Fruit fly (Drosophila melanogaster) whole organism, embryonic: ENCODE data around the gene Cip4.
A peak's percentile ranks its signal among the peaks of the same experiment; 100 is the strongest.

ENCODE experiments used
- Bgb ChIP-seq: fragments of 200-800 bp; sonication (Bioruptor generic); IDR thresholded peaks from 2 replicates; pipeline ENCODE4 v1.3.6; 2022; ENCODE audit warnings: missing biosample characterization, missing genetic modification characterization; ENCODE audit not compliant: partially characterized antibody
- CG11504 ChIP-seq: fragments of 200-800 bp; sonication (Bioruptor generic); optimal IDR thresholded peaks from 3 replicates; lab custom pipeline; 2019; ENCODE audit warnings: missing biosample characterization, mild to moderate bottlenecking, missing genetic modification characterization, moderate library complexity
- CG12104 ChIP-seq: fragments of 200-800 bp; sonication (Bioruptor generic); optimal IDR thresholded peaks from 3 replicates; lab custom pipeline; 2016; ENCODE audit warnings: missing biosample characterization, missing genetic modification characterization
- CG12391 ChIP-seq: fragments of 200-800 bp; sonication (Bioruptor generic); optimal IDR thresholded peaks from 3 replicates; lab custom pipeline; 2018; ENCODE audit warnings: missing biosample characterization, mild to moderate bottlenecking, missing genetic modification characterization, moderate library complexity
- CG12744 ChIP-seq: fragments of 200-800 bp; sonication (Bioruptor generic); optimal IDR thresholded peaks from 2 replicates; lab custom pipeline; 2016; ENCODE audit warnings: missing biosample characterization, missing genetic modification characterization
- CG13894 ChIP-seq: fragments of 200-800 bp; sonication (Bioruptor generic); optimal IDR thresholded peaks from 3 replicates; lab custom pipeline; 2018; ENCODE audit warnings: missing biosample characterization, mild to moderate bottlenecking, missing genetic modification characterization, moderate library complexity
- CG14965 ChIP-seq: fragments of 200-800 bp; sonication (Bioruptor generic); optimal IDR thresholded peaks from 2 replicates; lab custom pipeline; 2016; ENCODE audit warnings: missing biosample characterization, missing genetic modification characterization, borderline replicate concordance
- CG18011 ChIP-seq: fragments of 200-800 bp; sonication (Bioruptor generic); optimal IDR thresholded peaks from 2 replicates; lab custom pipeline; 2017; ENCODE audit warnings: missing biosample characterization, missing genetic modification characterization, mild to moderate bottlenecking, moderate library complexity, missing genotype
- CG18262 ChIP-seq: fragments of 200-800 bp; optimal IDR thresholded peaks from 3 replicates; lab custom pipeline; 2019; ENCODE audit warnings: missing biosample characterization, mild to moderate bottlenecking, missing genetic modification characterization, moderate library complexity
- CG2199 ChIP-seq: fragments of 200-800 bp; sonication (Bioruptor generic); IDR thresholded peaks from 3 replicates; pipeline ENCODE4 v1.3.6; 2022; ENCODE audit warnings: missing biosample characterization, missing genetic modification characterization
- CG2678 ChIP-seq: fragments of 200-800 bp; sonication (Bioruptor generic); optimal IDR thresholded peaks from 3 replicates; lab custom pipeline; 2019; ENCODE audit warnings: missing biosample characterization, mild to moderate bottlenecking, missing genetic modification characterization, moderate library complexity
- CG2712 ChIP-seq: fragments of 200-800 bp; optimal IDR thresholded peaks from 3 replicates; lab custom pipeline; 2019; ENCODE audit warnings: missing biosample characterization, mild to moderate bottlenecking, missing genetic modification characterization, moderate library complexity
- CG31441 ChIP-seq: fragments of 200-800 bp; sonication (Bioruptor generic); IDR thresholded peaks from 2 replicates; pipeline ENCODE4 v1.3.6; 2022; ENCODE audit warnings: missing biosample characterization, missing genetic modification characterization
- CG34224 ChIP-seq: fragments of 200-800 bp; sonication (Bioruptor generic); IDR thresholded peaks from 3 replicates; pipeline ENCODE4 v1.3.6; 2022; ENCODE audit warnings: missing biosample characterization, missing genetic modification characterization; ENCODE audit not compliant: partially characterized antibody
- CkIIα-i1 ChIP-seq: fragments of 200-800 bp; sonication (Bioruptor generic); IDR thresholded peaks from 2 replicates; pipeline ENCODE4 v1.3.6; 2022; ENCODE audit warnings: missing biosample characterization, missing genetic modification characterization
- Dip2 ChIP-seq: fragments of 200-800 bp; sonication (Bioruptor generic); IDR thresholded peaks from 2 replicates; pipeline ENCODE4 v1.3.6; 2022; ENCODE audit warnings: missing biosample characterization, missing genetic modification characterization
- Ets65A ChIP-seq: fragments of 200-800 bp; sonication (Bioruptor generic); peaks from one replicate; lab custom pipeline; 2016; ENCODE audit warnings: missing biosample characterization, missing genetic modification characterization
- Fer1 ChIP-seq: fragments of 200-800 bp; sonication (Bioruptor generic); optimal IDR thresholded peaks from 2 replicates; lab custom pipeline; 2017; ENCODE audit warnings: missing biosample characterization, mild to moderate bottlenecking, missing genetic modification characterization
- HmgD ChIP-seq: fragments of 200-800 bp; sonication (Bioruptor generic); optimal IDR thresholded peaks from 3 replicates; lab custom pipeline; 2016; ENCODE audit warnings: missing biosample characterization, missing genetic modification characterization
- HmgZ ChIP-seq: fragments of 200-800 bp; sonication (Bioruptor generic); optimal IDR thresholded peaks from 2 replicates; lab custom pipeline; 2018; ENCODE audit warnings: missing biosample characterization, mild to moderate bottlenecking, missing genetic modification characterization
- Med ChIP-seq: fragments of 200-800 bp; sonication (Bioruptor generic); peaks from one replicate; lab custom pipeline; 2016; ENCODE audit warnings: missing biosample characterization, missing genetic modification characterization, mild to moderate bottlenecking, inconsistent platforms, moderate library complexity
- Mes4 ChIP-seq: fragments of 200-800 bp; sonication (Bioruptor generic); optimal IDR thresholded peaks from 2 replicates; lab custom pipeline; 2016; ENCODE audit warnings: missing biosample characterization, missing genetic modification characterization
- Mrtf ChIP-seq: fragments of 200-800 bp; sonication (Bioruptor generic); IDR thresholded peaks from 3 replicates; pipeline ENCODE4 v1.3.6; 2022; ENCODE audit warnings: missing biosample characterization, missing genetic modification characterization
- NC2α ChIP-seq: fragments of 200-800 bp; sonication (Bioruptor generic); optimal IDR thresholded peaks from 2 replicates; lab custom pipeline; 2016; ENCODE audit warnings: missing biosample characterization, missing genetic modification characterization
- Oli ChIP-seq: fragments of 200-800 bp; sonication (Bioruptor generic); optimal IDR thresholded peaks from 2 replicates; lab custom pipeline; 2018; ENCODE audit warnings: missing biosample characterization, mild to moderate bottlenecking, missing genetic modification characterization, moderate library complexity
- Opbp ChIP-seq: fragments of 200-800 bp; sonication (Bioruptor generic); IDR thresholded peaks from 3 replicates; pipeline ENCODE4 v1.3.6; 2022; ENCODE audit warnings: missing biosample characterization, missing genetic modification characterization; ENCODE audit not compliant: partially characterized antibody
- Sox102F ChIP-seq: fragments of 200-800 bp; sonication (Bioruptor generic); optimal IDR thresholded peaks from 2 replicates; lab custom pipeline; 2018; ENCODE audit warnings: missing biosample characterization, mild to moderate bottlenecking, missing genetic modification characterization, moderate library complexity
- Ssrp ChIP-seq: fragments of 200-800 bp; sonication (Bioruptor generic); optimal IDR thresholded peaks from 2 replicates; lab custom pipeline; 2018; ENCODE audit warnings: missing biosample characterization, mild to moderate bottlenecking, missing genetic modification characterization, moderate library complexity
- abd-A ChIP-seq: fragments of 200-800 bp; sonication (Bioruptor generic); optimal IDR thresholded peaks from 3 replicates; lab custom pipeline; 2019; ENCODE audit warnings: missing biosample characterization, mild to moderate bottlenecking, missing genetic modification characterization, moderate library complexity
- cad ChIP-seq: fragments of >200 bp; optimal IDR thresholded peaks from 2 replicates; lab custom pipeline; 2017; ENCODE audit warnings: missing biosample characterization, missing genetic modification characterization
- cg ChIP-seq: fragments of 200-800 bp; sonication (Bioruptor generic); optimal IDR thresholded peaks from 3 replicates; lab custom pipeline; 2019; ENCODE audit warnings: missing biosample characterization, mild to moderate bottlenecking, missing genetic modification characterization, moderate library complexity
- corto ChIP-seq: fragments of 200-800 bp; sonication (Bioruptor generic); optimal IDR thresholded peaks from 2 replicates; lab custom pipeline; 2016; ENCODE audit warnings: missing biosample characterization, mild to moderate bottlenecking, missing genetic modification characterization, moderate library complexity
- crp ChIP-seq, 2 experiments: fragments of 200-800 bp; sonication (Bioruptor generic); optimal IDR thresholded peaks; 2 replicates in 1 of 2; 3 replicates in 1 of 2; lab custom pipeline; 2017; ENCODE audit warnings: missing biosample characterization in 2 of 2, missing genetic modification characterization in 2 of 2, mild to moderate bottlenecking in 1 of 2, moderate library complexity in 1 of 2
- dan ChIP-seq: fragments of 200-800 bp; sonication (Bioruptor generic); IDR thresholded peaks from 2 replicates; pipeline ENCODE4 v1.3.6; 2022; ENCODE audit warnings: missing biosample characterization, missing genetic modification characterization
- emc ChIP-seq: fragments of 200-800 bp; sonication (Bioruptor generic); optimal IDR thresholded peaks from 2 replicates; lab custom pipeline; 2016; ENCODE audit warnings: missing biosample characterization, missing genetic modification characterization
- gce ChIP-seq: fragments of 200-800 bp; sonication (Bioruptor generic); IDR thresholded peaks from 3 replicates; pipeline ENCODE4 v1.3.6; 2022; ENCODE audit warnings: missing biosample characterization, missing genetic modification characterization
- gem ChIP-seq: fragments of 200-800 bp; sonication (Bioruptor generic); optimal IDR thresholded peaks from 2 replicates; lab custom pipeline; 2019; ENCODE audit warnings: missing biosample characterization, mild to moderate bottlenecking, missing genetic modification characterization, moderate library complexity
- gsb-n ChIP-seq: fragments of 200-800 bp; sonication (Bioruptor generic); optimal IDR thresholded peaks from 3 replicates; lab custom pipeline; 2018; ENCODE audit warnings: missing biosample characterization, mild to moderate bottlenecking, missing genetic modification characterization
- hkb ChIP-seq, 2 experiments: fragments of 200-800 bp in 1 of 2; fragments of >200 bp in 1 of 2; sonication (Bioruptor generic) in 1 of 2; IDR thresholded peaks in 1 of 2; optimal IDR thresholded peaks in 1 of 2; 2 replicates each; pipeline versions ENCODE4 v1.3.6 to Lab custom; 2017 to 2022; ENCODE audit warnings: missing biosample characterization in 1 of 2, missing genetic modification characterization in 1 of 2
- kni ChIP-seq: fragments of 200-800 bp; sonication (Bioruptor generic); optimal IDR thresholded peaks from 3 replicates; lab custom pipeline; 2017; ENCODE audit warnings: mild to moderate bottlenecking, missing biosample characterization, missing genetic modification reagents, missing genetic modification characterization
- oc ChIP-seq: fragments of 200-800 bp; sonication (Bioruptor generic); optimal IDR thresholded peaks from 2 replicates; lab custom pipeline; 2018; ENCODE audit warnings: missing biosample characterization, mild to moderate bottlenecking, missing genetic modification characterization, moderate library complexity
- phol ChIP-seq: fragments of 200-800 bp; sonication (Bioruptor generic); optimal IDR thresholded peaks from 3 replicates; lab custom pipeline; 2018; ENCODE audit warnings: missing biosample characterization, mild to moderate bottlenecking, missing genetic modification characterization, moderate library complexity
- pros ChIP-seq: fragments of 200-800 bp; sonication (Bioruptor generic); optimal IDR thresholded peaks from 3 replicates; lab custom pipeline; 2019; ENCODE audit warnings: missing biosample characterization, mild to moderate bottlenecking, missing genetic modification characterization, moderate library complexity
- row ChIP-seq: fragments of 200-800 bp; sonication (Bioruptor generic); IDR thresholded peaks from 3 replicates; pipeline ENCODE4 v1.3.6; 2022; ENCODE audit warnings: missing biosample characterization, missing genetic modification characterization
- sc ChIP-seq, 3 experiments: fragments of >200 bp in 2 of 3; fragments of 200-800 bp in 1 of 3; sonication (Bioruptor generic) in 1 of 3; optimal IDR thresholded peaks; 2 replicates in 2 of 3; 3 replicates in 1 of 3; lab custom pipeline; 2017; ENCODE audit warnings: mild to moderate bottlenecking in 1 of 3, missing biosample characterization in 1 of 3, missing genetic modification characterization in 1 of 3, missing genetic modification reagents in 1 of 3
- sd ChIP-seq: fragments of 200-800 bp; sonication (Bioruptor generic); optimal IDR thresholded peaks from 3 replicates; lab custom pipeline; 2018; ENCODE audit warnings: missing biosample characterization, mild to moderate bottlenecking, missing genetic modification characterization, moderate library complexity
- sqz ChIP-seq: fragments of 200-800 bp; sonication (Bioruptor generic); optimal IDR thresholded peaks from 3 replicates; lab custom pipeline; 2018; ENCODE audit warnings: missing biosample characterization, mild to moderate bottlenecking, missing genetic modification characterization
- tio ChIP-seq: fragments of 200-800 bp; sonication (Bioruptor generic); optimal IDR thresholded peaks from 2 replicates; lab custom pipeline; 2017; ENCODE audit warnings: missing biosample characterization, missing genetic modification characterization, inconsistent platforms

Gene Cip4

dm6 chr3L:4396372-4396771 is 32.5 kb upstream of the Cip4 start:
- TF ChIP-seq CG34224 (GFP tag; lab: Robert Waterston, UW) (no peak), hkb (optimal IDR thresholded peaks at IDR 0.05; lab: Kevin White, UChicago) (no peak), hkb (GFP tag; IDR thresholded peaks at IDR 0.05; lab: Robert Waterston, UW) (no peak), abd-A (tag; lab: Kevin White, UChicago) (peak; percentile 18), kni (peak; percentile 17), pros (peak; percentile 74), dan (no peak), Med (peak; percentile 11), oc (peak; percentile 97), cg (GFP tag; lab: Kevin White, UChicago) (peak; percentile 14), cad (no peak), sqz (GFP tag; lab: Kevin White, UChicago) (peak; percentile 23), corto (GFP tag; lab: Kevin White, UChicago) (no peak), gsb-n (tag; lab: Kevin White, UChicago) (peak; percentile 69), CG2199 (GFP tag; lab: Robert Waterston, UW) (0 out of 3 replicates have a peak, but pooled peaks have one; percentile 47)
- TF ChIP-seq, all 482 proteins: peak for 9

dm6 chr3L:4395501-4396073 is 31.7 kb upstream of the Cip4 start:
- no peak for TF ChIP-seq crp (GFP tag; optimal IDR thresholded peaks at IDR 0.05; lab: Kevin White, UChicago)
- TF ChIP-seq gce (GFP tag; lab: Robert Waterston, UW) = no peak
- TF ChIP-seq CG18011 = no peak
- no peak for TF ChIP-seq CG12744
- no peak for TF ChIP-seq CG13894
- 0 out of 2 replicates have a peak, but pooled peaks have one; percentile 13 for TF ChIP-seq CG31441
- TF ChIP-seq gem (tag; lab: Kevin White, UChicago) = peak; percentile 5
- no peak for TF ChIP-seq CG14965 (GFP tag; lab: Kevin White, UChicago)
- peak; percentile 10 for TF ChIP-seq CG2678 (tag; lab: Kevin White, UChicago)
- TF ChIP-seq Mrtf (GFP tag; lab: Robert Waterston, UW) = no peak
- TF ChIP-seq NC2α (GFP tag; lab: Kevin White, UChicago) = no peak
- TF ChIP-seq phol (tag; lab: Kevin White, UChicago) = peak; percentile 3
- TF ChIP-seq sc (optimal IDR thresholded peaks at IDR 0.05; lab: Kevin White, UChicago) = no peak
- no peak for TF ChIP-seq sc (GFP tag; optimal IDR thresholded peaks at IDR 0.05; lab: Kevin White, UChicago)
- no peak for TF ChIP-seq Fer1 (GFP tag; lab: Kevin White, UChicago)
- no peak for TF ChIP-seq HmgD (GFP tag; lab: Kevin White, UChicago)
- peak; percentile 7 for TF ChIP-seq Ssrp (tag; lab: Kevin White, UChicago)
- TF ChIP-seq sd (tag; lab: Kevin White, UChicago) = peak; percentile 53
- TF ChIP-seq Bgb (GFP tag; lab: Robert Waterston, UW) = no peak
- no peak for TF ChIP-seq Dip2 (GFP tag; lab: Robert Waterston, UW)
- TF ChIP-seq emc (GFP tag; lab: Kevin White, UChicago) = no peak
- peak; percentile 15 for TF ChIP-seq Ets65A (GFP tag; lab: Kevin White, UChicago)
- TF ChIP-seq CG18262 (tag; lab: Kevin White, UChicago) = peak; percentile 30
- no peak for TF ChIP-seq HmgZ
- TF ChIP-seq Sox102F (GFP tag; lab: Kevin White, UChicago) = peak; percentile 9
- no peak for TF ChIP-seq Mes4
- no peak for TF ChIP-seq CG12104 (GFP tag; lab: Kevin White, UChicago)
- no peak for TF ChIP-seq row (GFP tag; lab: Robert Waterston, UW)
- TF ChIP-seq CG12391 (tag; lab: Kevin White, UChicago) = peak; percentile 2
- TF ChIP-seq Opbp (GFP tag; lab: Robert Waterston, UW) = no peak
- peak; percentile 11 for TF ChIP-seq Oli (tag; lab: Kevin White, UChicago)
- TF ChIP-seq tio (GFP tag; lab: Kevin White, UChicago) = peak; percentile 6
- TF ChIP-seq CG11504 (tag; lab: Kevin White, UChicago) = peak; percentile 27
- peak; percentile 1 for TF ChIP-seq CG2712 (tag; lab: Kevin White, UChicago)
- TF ChIP-seq CkIIα-i1 (GFP tag; lab: Robert Waterston, UW) = no peak
- TF ChIP-seq, all 482 proteins: peak for 14
